Worm (Caenorhabditis elegans) whole organism, late embryonic: Measurements from ENCODE around the gene T12B3.3.

Experiments used
- K09A11.1 ChIP-seq: sonication (generic microtip); optimal IDR thresholded peaks from 2 replicates; lab custom pipeline; 2017; ENCODE audit warnings: antibody characterized with exemption, mild to moderate bottlenecking, missing genetic modification characterization, missing compliant biosample characterization; ENCODE audit not compliant: insufficient read depth
- ahr-1 ChIP-seq: sonication (generic microtip); optimal IDR thresholded peaks from 2 replicates; lab custom pipeline; 2016; ENCODE audit warnings: missing genetic modification characterization, missing compliant biosample characterization
- ceh-9 ChIP-seq: sonication (generic microtip); optimal IDR thresholded peaks from 2 replicates; lab custom pipeline; 2016; ENCODE audit warnings: mild to moderate bottlenecking, missing genetic modification characterization, inconsistent platforms, missing compliant biosample characterization
- che-1 ChIP-seq: sonication (generic microtip); optimal IDR thresholded peaks from 2 replicates; lab custom pipeline; 2016; ENCODE audit warnings: mild to moderate bottlenecking, missing genetic modification characterization, missing compliant biosample characterization
- elt-2 ChIP-seq: sonication (generic microtip); optimal IDR thresholded peaks from 2 replicates; lab custom pipeline; 2016; ENCODE audit warnings: missing genetic modification reagents, missing genetic modification characterization, missing compliant biosample characterization
- fkh-10 ChIP-seq: fragments of 150-350 bp; optimal IDR thresholded peaks from 2 replicates; lab custom pipeline; 2014; ENCODE audit warnings: missing biosample characterization, missing genetic modification reagents, missing genetic modification characterization
- lin-11 ChIP-seq: fragments of 200-800 bp; sonication (Bioruptor generic); optimal IDR thresholded peaks from 2 replicates; lab custom pipeline; 2018; ENCODE audit warnings: mild to moderate bottlenecking, missing genetic modification characterization, missing compliant biosample characterization
- nhr-11 ChIP-seq: fragments of 150-350 bp; optimal IDR thresholded peaks from 2 replicates; lab custom pipeline; 2014; ENCODE audit warnings: missing biosample characterization, missing genetic modification characterization
- pha-4 ChIP-seq: fragments of 150-350 bp; optimal IDR thresholded peaks from 2 replicates; lab custom pipeline; 2018; ENCODE audit warnings: missing biosample characterization, missing genetic modification reagents, missing genetic modification characterization
- pqm-1 ChIP-seq: sonication (generic microtip); optimal IDR thresholded peaks from 2 replicates; lab custom pipeline; 2016; ENCODE audit warnings: missing genetic modification characterization, missing compliant biosample characterization
- tbx-7 ChIP-seq: sonication (generic microtip); optimal IDR thresholded peaks from 2 replicates; lab custom pipeline; 2016; ENCODE audit warnings: missing genotype, missing genetic modification characterization, missing compliant biosample characterization
- unc-86 ChIP-seq: sonication (generic microtip); optimal IDR thresholded peaks from 2 replicates; lab custom pipeline; 2016; ENCODE audit warnings: missing genetic modification characterization, missing compliant biosample characterization

- no peak for TF ChIP-seq elt-2
- no peak for TF ChIP-seq K09A11.1 (tag; lab: Kevin White, UChicago)
- TF ChIP-seq fkh-10, result no peak
- no peak for TF ChIP-seq tbx-7 (tag; lab: Kevin White, UChicago)
- TF ChIP-seq nhr-11 (tag; lab: Kevin White, UChicago), result no peak
- TF ChIP-seq unc-86, result no peak
- no peak for TF ChIP-seq che-1 (tag; lab: Kevin White, UChicago)
- no peak for TF ChIP-seq ceh-9 (tag; lab: Kevin White, UChicago)
- TF ChIP-seq lin-11, result no peak
- TF ChIP-seq pqm-1 (tag; lab: Kevin White, UChicago), result no peak
- TF ChIP-seq pha-4 (tag; lab: Kevin White, UChicago), result no peak
- TF ChIP-seq ahr-1 (tag; lab: Kevin White, UChicago), result no peak
Measured at ce11 chrIV:7400502-7401118, 25.7 kb downstream of the T12B3.3 start.
